Worm (Caenorhabditis elegans) whole organism, L4 larva: ENCODE data around the gene srsx-6.

Source experiments
- F37D6.2 ChIP-seq: sonication (generic microtip); optimal IDR thresholded peaks from 2 replicates; lab custom pipeline; 2016; ENCODE audit warnings: mild to moderate bottlenecking, missing genetic modification characterization, missing compliant biosample characterization
- R02D3.7 ChIP-seq: fragments of 150-350 bp; sonication (generic microtip); optimal IDR thresholded peaks from 3 replicates; lab custom pipeline; 2014; ENCODE audit warnings: missing biosample characterization, missing genetic modification characterization
- T20F7.1 ChIP-seq: fragments of 200-800 bp; sonication (Bioruptor generic); optimal IDR thresholded peaks from 2 replicates; lab custom pipeline; 2018; ENCODE audit warnings: mild to moderate bottlenecking, missing genetic modification characterization, missing compliant biosample characterization
- Y105C5A.15 ChIP-seq: fragments of 200-800 bp; sonication (Bioruptor generic); IDR thresholded peaks from 2 replicates; pipeline ENCODE4 v1.3.6; 2022; ENCODE audit warnings: missing genetic modification characterization, missing compliant biosample characterization
- Y48G9A.11 ChIP-seq: fragments of 200-800 bp; sonication (Bioruptor generic); IDR thresholded peaks from 2 replicates; pipeline ENCODE4 v1.3.6; 2022; ENCODE audit warnings: missing genetic modification reagents, missing genetic modification characterization, missing compliant biosample characterization
- ZK546.5 ChIP-seq, 2 experiments: sonication (generic microtip); optimal IDR thresholded peaks; 2 replicates each; lab custom pipeline; 2017; ENCODE audit warnings: missing biosample characterization in 2 of 2, missing genetic modification characterization in 2 of 2
- aha-1 ChIP-seq: fragments of 150-350 bp; peaks from one replicate; lab custom pipeline; 2014; ENCODE audit warnings: missing biosample characterization, missing genetic modification characterization
- ceh-20 ChIP-seq: fragments of 200-800 bp; sonication (Bioruptor generic); IDR thresholded peaks from 2 replicates; pipeline ENCODE4 v1.3.6; 2022; ENCODE audit warnings: missing genetic modification reagents, missing genetic modification characterization, missing compliant biosample characterization
- ceh-28 ChIP-seq: fragments of 150-350 bp; optimal IDR thresholded peaks from 2 replicates; lab custom pipeline; 2014; ENCODE audit warnings: missing biosample characterization, missing genetic modification reagents, missing genetic modification characterization
- ceh-32 ChIP-seq: sonication (generic microtip); optimal IDR thresholded peaks from 2 replicates; lab custom pipeline; 2016; ENCODE audit warnings: mild to moderate bottlenecking, missing genetic modification characterization, missing compliant biosample characterization; ENCODE audit not compliant: poor library complexity
- ceh-62 ChIP-seq: sonication (generic microtip); optimal IDR thresholded peaks from 2 replicates; lab custom pipeline; 2017; ENCODE audit warnings: missing biosample characterization, missing genetic modification characterization
- daf-16 ChIP-seq, 3 experiments: sonication (generic microtip); optimal IDR thresholded peaks; 2 replicates each; lab custom pipeline; 2016 to 2017; ENCODE audit warnings: missing genetic modification characterization in 3 of 3, missing genetic modification reagents in 3 of 3, mild to moderate bottlenecking in 2 of 3, missing compliant biosample characterization in 2 of 3, missing biosample characterization in 1 of 3, moderate library complexity in 1 of 3
- daf-19 ChIP-seq: fragments of 200-800 bp; sonication (Bioruptor generic); conservative IDR thresholded peaks from 2 replicates; pipeline ENCODE4 v1.3.6; 2022; ENCODE audit warnings: missing genetic modification characterization, missing compliant biosample characterization
- dmd-6 ChIP-seq: fragments of 200-800 bp; sonication (Bioruptor generic); IDR thresholded peaks from 2 replicates; pipeline ENCODE4 v1.3.6; 2022; ENCODE audit warnings: missing genetic modification reagents, missing genetic modification characterization, missing compliant biosample characterization
- dmd-8 ChIP-seq: fragments of 200-800 bp; sonication (Bioruptor generic); IDR thresholded peaks from 2 replicates; pipeline ENCODE4 v1.3.6; 2022; ENCODE audit warnings: missing genetic modification characterization, missing compliant biosample characterization
- dve-1 ChIP-seq: sonication (generic microtip); optimal IDR thresholded peaks from 2 replicates; lab custom pipeline; 2017; ENCODE audit warnings: antibody characterized with exemption, mild to moderate bottlenecking, missing genetic modification characterization, missing compliant biosample characterization; ENCODE audit not compliant: insufficient read depth
- egl-43 ChIP-seq: fragments of 200-800 bp; sonication (Bioruptor generic); IDR thresholded peaks from 2 replicates; pipeline ENCODE4 v1.3.6; 2022; ENCODE audit warnings: missing genetic modification reagents, missing genetic modification characterization, missing compliant biosample characterization
- fos-1 ChIP-seq: fragments of 150-350 bp; optimal IDR thresholded peaks from 2 replicates; lab custom pipeline; 2014; ENCODE audit warnings: missing biosample characterization, missing genetic modification characterization
- hif-1 ChIP-seq, 2 experiments: sonication (generic microtip); optimal IDR thresholded peaks; 2 replicates each; lab custom pipeline; 2016 to 2017; ENCODE audit warnings: missing compliant biosample characterization in 2 of 2, missing genetic modification characterization in 2 of 2, missing genetic modification reagents in 2 of 2, missing genotype in 2 of 2, mild to moderate bottlenecking in 1 of 2
- lim-7 ChIP-seq: fragments of 200-800 bp; sonication (Bioruptor generic); IDR thresholded peaks from 2 replicates; pipeline ENCODE4 v1.3.6; 2022; ENCODE audit warnings: missing genetic modification characterization, missing compliant biosample characterization
- lin-38 ChIP-seq: fragments of 200-800 bp; sonication (Bioruptor generic); IDR thresholded peaks from 2 replicates; pipeline ENCODE4 v1.3.6; 2022; ENCODE audit warnings: missing genetic modification reagents, missing genetic modification characterization, missing compliant biosample characterization
- lin-39 ChIP-seq: fragments of 150-350 bp; optimal IDR thresholded peaks from 2 replicates; lab custom pipeline; 2014; ENCODE audit warnings: missing biosample characterization, missing genetic modification reagents, missing genetic modification characterization
- madf-5 ChIP-seq, 2 experiments: fragments of 200-800 bp; sonication (Bioruptor generic); IDR thresholded peaks; 2 replicates each; pipeline ENCODE4 v1.3.6; 2022; ENCODE audit warnings: missing compliant biosample characterization in 2 of 2, missing genetic modification characterization in 2 of 2
- mdl-1 ChIP-seq, 2 experiments: fragments of 150-350 bp in 1 of 2; sonication (generic microtip) in 1 of 2; optimal IDR thresholded peaks; 2 replicates each; lab custom pipeline; 2014 to 2017; ENCODE audit warnings: missing biosample characterization in 2 of 2, missing genetic modification characterization in 2 of 2
- mes-2 ChIP-seq: sonication (generic microtip); optimal IDR thresholded peaks from 2 replicates; lab custom pipeline; 2016; ENCODE audit warnings: missing genotype, mild to moderate bottlenecking, missing genetic modification characterization, missing compliant biosample characterization; ENCODE audit not compliant: poor library complexity, severe bottlenecking
- nhr-11 ChIP-seq: fragments of 150-350 bp; optimal IDR thresholded peaks from 2 replicates; lab custom pipeline; 2014; ENCODE audit warnings: missing biosample characterization, missing genetic modification characterization
- nhr-111 ChIP-seq: fragments of 200-800 bp; sonication (Bioruptor generic); optimal IDR thresholded peaks from 2 replicates; lab custom pipeline; 2018; ENCODE audit warnings: mild to moderate bottlenecking, missing genetic modification characterization, missing compliant biosample characterization
- nhr-237 ChIP-seq: sonication (generic microtip); optimal IDR thresholded peaks from 2 replicates; lab custom pipeline; 2017; ENCODE audit warnings: missing biosample characterization, missing genetic modification characterization
- nhr-25 ChIP-seq: sonication (generic microtip); optimal IDR thresholded peaks from 2 replicates; lab custom pipeline; 2017; ENCODE audit warnings: missing genetic modification characterization, mild to moderate bottlenecking, missing compliant biosample characterization, antibody characterized with exemption, moderate library complexity, borderline replicate concordance; ENCODE audit not compliant: insufficient read depth
- nhr-28 ChIP-seq: fragments of 150-350 bp; optimal IDR thresholded peaks from 2 replicates; lab custom pipeline; 2014; ENCODE audit warnings: missing biosample characterization, missing genetic modification characterization
- nhr-6 ChIP-seq: fragments of 150-350 bp; optimal IDR thresholded peaks from 2 replicates; lab custom pipeline; 2014; ENCODE audit warnings: missing biosample characterization, missing genetic modification characterization
- pha-4 ChIP-seq, 2 experiments: fragments of 150-350 bp in 1 of 2; fragments of 200-800 bp in 1 of 2; sonication (Bioruptor generic) in 1 of 2; IDR thresholded peaks in 1 of 2; optimal IDR thresholded peaks in 1 of 2; 2 replicates each; pipeline versions ENCODE4 v1.3.6 to Lab custom; 2014 to 2022; ENCODE audit warnings: missing genetic modification characterization in 2 of 2, missing genetic modification reagents in 2 of 2, missing biosample characterization in 1 of 2, missing compliant biosample characterization in 1 of 2
- pqm-1 ChIP-seq: sonication (generic microtip); optimal IDR thresholded peaks from 2 replicates; lab custom pipeline; 2017; ENCODE audit warnings: missing biosample characterization, missing genetic modification characterization
- sdz-12 ChIP-seq: fragments of 200-800 bp; sonication (Bioruptor generic); optimal IDR thresholded peaks from 2 replicates; lab custom pipeline; 2018; ENCODE audit warnings: mild to moderate bottlenecking, missing genetic modification characterization, missing compliant biosample characterization
- set-16 ChIP-seq: fragments of 200-800 bp; sonication (Bioruptor generic); IDR thresholded peaks from 2 replicates; pipeline ENCODE4 v1.3.6; 2022; ENCODE audit warnings: missing genetic modification reagents, missing genetic modification characterization, missing compliant biosample characterization
- skn-1 ChIP-seq: fragments of 150-350 bp; optimal IDR thresholded peaks from 2 replicates; lab custom pipeline; 2014; ENCODE audit warnings: missing biosample characterization, missing genetic modification characterization
- snpc-4 ChIP-seq: fragments of 150-350 bp; optimal IDR thresholded peaks from 2 replicates; lab custom pipeline; 2014; ENCODE audit warnings: missing biosample characterization, missing genetic modification characterization
- tra-1 ChIP-seq: fragments of 200-800 bp; sonication (Bioruptor generic); IDR thresholded peaks from 2 replicates; pipeline ENCODE4 v1.3.6; 2022; ENCODE audit warnings: missing genetic modification reagents, missing genetic modification characterization, missing compliant biosample characterization
- unc-130 ChIP-seq: sonication (generic microtip); optimal IDR thresholded peaks from 2 replicates; lab custom pipeline; 2016; ENCODE audit warnings: missing genetic modification reagents, missing genetic modification characterization, missing compliant biosample characterization
- unc-39 ChIP-seq: sonication (generic microtip); optimal IDR thresholded peaks from 2 replicates; lab custom pipeline; 2017; ENCODE audit warnings: missing biosample characterization, missing genetic modification characterization
- zag-1 ChIP-seq: fragments of 150-350 bp; optimal IDR thresholded peaks from 2 replicates; lab custom pipeline; 2014; ENCODE audit warnings: missing biosample characterization, missing genetic modification characterization
- zfp-2 ChIP-seq: sonication (generic microtip); optimal IDR thresholded peaks from 2 replicates; lab custom pipeline; 2016; ENCODE audit warnings: mild to moderate bottlenecking, missing genetic modification characterization, missing compliant biosample characterization
- zip-2 ChIP-seq: fragments of 150-350 bp; optimal IDR thresholded peaks from 2 replicates; lab custom pipeline; 2014; ENCODE audit warnings: missing biosample characterization, missing genetic modification characterization
- ztf-7 ChIP-seq: fragments of 150-350 bp; optimal IDR thresholded peaks from 2 replicates; lab custom pipeline; 2014; ENCODE audit warnings: missing biosample characterization, missing genetic modification characterization

Gene srsx-6

ce11 chrV:7926784-7927183 lies at the start of gene srsx-6:
srsx-6 (plus strand) TSS chrV:7927084.
- TF ChIP-seq nhr-111 (GFP tag; lab: Kevin White, UChicago) (no peak), daf-19 (GFP tag; lab: Robert Waterston, UW) (no peak), ceh-28 (tag; lab: Kevin White, UChicago) (no peak), egl-43 (no peak), zfp-2 (tag; lab: Kevin White, UChicago) (no peak), Y105C5A.15 (GFP tag; lab: Robert Waterston, UW) (no peak), set-16 (GFP tag; lab: Robert Waterston, UW) (no peak), ceh-20 (no peak), Y48G9A.11 (GFP tag; lab: Robert Waterston, UW) (no peak), nhr-6 (tag; lab: Kevin White, UChicago) (no peak), daf-16 (GFP tag; optimal IDR thresholded peaks at IDR 0.05; lab: Kevin White, UChicago) (no peak), daf-16 (tag; optimal IDR thresholded peaks at IDR 0.05; lab: Kevin White, UChicago) (no peak), unc-130 (GFP tag; lab: Kevin White, UChicago) (no peak), F37D6.2 (tag; lab: Kevin White, UChicago) (no peak), pha-4 (GFP tag; IDR thresholded peaks at IDR 0.05; lab: Robert Waterston, UW) (no peak), pha-4 (tag; optimal IDR thresholded peaks at IDR 0.05; lab: Kevin White, UChicago) (no peak)
- TF ChIP-seq, all 104 proteins: peak for 0

ce11 chrV:7878411-7878964 lies 48.4 kb upstream of the srsx-6 start, which contains the start of gene F40A3.2:
F40A3.2 (plus strand) TSS chrV:7878914.
- TF ChIP-seq nhr-28 (tag; lab: Kevin White, UChicago) (no peak), nhr-237 (tag; lab: Kevin White, UChicago) (no peak), zfp-2 (tag; lab: Kevin White, UChicago) (no peak), zag-1 (tag; lab: Kevin White, UChicago) (no peak), madf-5 (GFP tag; IDR thresholded peaks at IDR 0.05; lab: Robert Waterston, UW) (no peak), dmd-8 (no peak), snpc-4 (tag; lab: Kevin White, UChicago) (no peak), ZK546.5 (tag; optimal IDR thresholded peaks at IDR 0.05; lab: Kevin White, UChicago) (no peak), dmd-6 (GFP tag; lab: Robert Waterston, UW) (no peak), skn-1 (no peak), lin-38 (GFP tag; lab: Robert Waterston, UW) (no peak), set-16 (GFP tag; lab: Robert Waterston, UW) (no peak), fos-1 (no peak), lim-7 (GFP tag; lab: Robert Waterston, UW) (no peak), ceh-28 (tag; lab: Kevin White, UChicago) (no peak), unc-39 (tag; lab: Kevin White, UChicago) (no peak), zip-2 (tag; lab: Kevin White, UChicago) (no peak), aha-1 (tag; lab: Kevin White, UChicago) (no peak), pqm-1 (tag; lab: Kevin White, UChicago) (no peak)

ce11 chrV:7884441-7884840 lies 42.4 kb upstream of the srsx-6 start:
- TF ChIP-seq nhr-11 (tag; lab: Kevin White, UChicago) (peak; percentile 1), aha-1 (tag; lab: Kevin White, UChicago) (peak; percentile 84), R02D3.7 (tag; lab: Kevin White, UChicago) (no peak)

- TF ChIP-seq lim-7 (GFP tag; lab: Robert Waterston, UW): no peak
- TF ChIP-seq ztf-7 (tag; lab: Kevin White, UChicago): no peak
- no peak for TF ChIP-seq daf-16 (GFP tag; optimal IDR thresholded peaks at IDR 0.05; lab: Kevin White, UChicago)
- peak; percentile 69 for TF ChIP-seq daf-16 (tag; optimal IDR thresholded peaks at IDR 0.05; lab: Kevin White, UChicago)
- no peak for TF ChIP-seq tra-1
- TF ChIP-seq hif-1 (tag; optimal IDR thresholded peaks at IDR 0.05; lab: Kevin White, UChicago): no peak
- TF ChIP-seq aha-1 (tag; lab: Kevin White, UChicago): no peak
- TF ChIP-seq mdl-1 (tag; optimal IDR thresholded peaks at IDR 0.05; lab: Kevin White, UChicago): no peak
- TF ChIP-seq ceh-62: no peak
- peak; percentile 37 for TF ChIP-seq nhr-28 (tag; lab: Kevin White, UChicago)
- TF ChIP-seq nhr-25 (tag; lab: Kevin White, UChicago): no peak
- TF ChIP-seq nhr-6 (tag; lab: Kevin White, UChicago): peak; percentile 9
- TF ChIP-seq mes-2 (tag; lab: Kevin White, UChicago): peak; percentile 22
- no peak for TF ChIP-seq lin-39 (tag; lab: Kevin White, UChicago)
- TF ChIP-seq sdz-12 (GFP tag; lab: Kevin White, UChicago): no peak
- peak; percentile 43 for TF ChIP-seq dve-1 (tag; lab: Kevin White, UChicago)
- peak; percentile 45 for TF ChIP-seq dmd-6 (GFP tag; lab: Robert Waterston, UW)
- no peak for TF ChIP-seq ceh-32 (tag; lab: Kevin White, UChicago)
- no peak for TF ChIP-seq zip-2 (tag; lab: Kevin White, UChicago)
- TF ChIP-seq T20F7.1 (GFP tag; lab: Kevin White, UChicago): no peak
These were observed 38.8 kb upstream of the srsx-6 start for ce11 chrV:7888036-7888435.
